Worm (Caenorhabditis elegans) whole organism, L4/young adult: Measurements from ENCODE around the gene C44C11.6.

Experiments
- W03F9.2 ChIP-seq: fragments of 150-350 bp; optimal IDR thresholded peaks from 2 replicates; lab custom pipeline; 2014; ENCODE audit warnings: missing biosample characterization, missing genetic modification characterization
- dao-5 ChIP-seq: sonication (generic microtip); optimal IDR thresholded peaks from 2 replicates; lab custom pipeline; 2016; ENCODE audit warnings: missing genotype, missing genetic modification characterization, moderate library complexity, missing compliant biosample characterization
- him-1 ChIP-seq: sonication (generic microtip); optimal IDR thresholded peaks from 2 replicates; lab custom pipeline; 2016; ENCODE audit warnings: missing genotype, missing genetic modification reagents, missing genetic modification characterization, missing compliant biosample characterization

DNA sequence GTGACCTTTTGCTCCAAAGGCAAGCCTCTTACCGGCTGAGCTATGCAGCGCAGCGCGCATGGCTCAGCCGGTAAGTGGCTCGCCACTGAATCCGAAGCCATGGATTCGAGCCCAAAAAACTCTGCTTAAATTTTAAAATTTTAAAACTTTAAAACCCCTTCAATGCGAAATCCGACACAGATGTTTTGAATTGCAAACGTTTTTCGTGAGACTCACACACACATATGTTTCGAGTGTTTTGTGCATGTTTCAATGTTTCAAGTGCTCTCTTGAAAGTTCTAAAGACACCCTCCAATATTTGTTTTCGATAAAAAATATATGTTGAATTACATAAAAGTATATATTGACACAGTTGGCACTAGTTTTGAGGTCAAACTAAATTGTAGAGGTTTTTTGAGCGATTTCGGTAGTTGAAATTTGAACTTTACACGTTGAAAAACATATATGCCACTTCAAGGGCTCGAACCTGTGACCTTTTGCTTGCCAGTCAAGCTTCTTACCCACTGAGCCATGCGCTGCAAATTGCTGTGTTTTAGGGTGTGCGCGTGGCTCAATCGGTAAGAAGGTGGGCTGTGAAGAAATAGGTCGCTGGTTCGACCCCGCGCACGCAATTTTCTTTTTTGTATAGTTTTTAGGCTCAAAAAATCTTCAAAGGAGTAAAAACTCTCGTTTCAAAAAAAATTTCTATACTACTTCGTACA lies 1.8 kb downstream of the C44C11.6 start:
- no peak for TF ChIP-seq dao-5
- TF ChIP-seq him-1 (tag; lab: Kevin White, UChicago), result no peak
- TF ChIP-seq W03F9.2 (tag; lab: Kevin White, UChicago), result no peak
